Fruit fly (Drosophila melanogaster) whole organism, pupa: ENCODE measurements around the gene CG12984.

Experiments
- CG10348 ChIP-seq: fragments of 200-800 bp; sonication (Bioruptor generic); IDR thresholded peaks from 2 replicates; pipeline ENCODE4 v1.3.6; 2022; ENCODE audit warnings: missing biosample characterization, missing genetic modification characterization
- CG12605 ChIP-seq: fragments of 200-800 bp; sonication (Bioruptor generic); IDR thresholded peaks from 2 replicates; pipeline ENCODE4 v1.3.6; 2022; ENCODE audit warnings: missing biosample characterization, missing genetic modification characterization
- CG13204 ChIP-seq: fragments of 200-800 bp; sonication (Bioruptor generic); optimal IDR thresholded peaks from 2 replicates; lab custom pipeline; 2018; ENCODE audit warnings: missing biosample characterization, mild to moderate bottlenecking, missing genetic modification characterization, moderate library complexity
- CG14655 ChIP-seq: fragments of 200-800 bp; sonication (Bioruptor generic); optimal IDR thresholded peaks from 3 replicates; lab custom pipeline; 2017; ENCODE audit warnings: mild to moderate bottlenecking, missing biosample characterization, missing genetic modification reagents, missing genetic modification characterization
- CG15710 ChIP-seq: fragments of 200-800 bp; sonication (Bioruptor generic); optimal IDR thresholded peaks from 2 replicates; lab custom pipeline; 2018; ENCODE audit warnings: missing biosample characterization, mild to moderate bottlenecking, missing genetic modification characterization, moderate library complexity
- CG17806 ChIP-seq: fragments of 200-800 bp; sonication (Bioruptor generic); optimal IDR thresholded peaks from 2 replicates; lab custom pipeline; 2018; ENCODE audit warnings: missing biosample characterization, mild to moderate bottlenecking, missing genetic modification characterization, moderate library complexity
- CG32121 ChIP-seq: fragments of 200-800 bp; sonication (Bioruptor generic); IDR thresholded peaks from 2 replicates; pipeline ENCODE4 v1.3.6; 2022; ENCODE audit warnings: missing biosample characterization, missing genetic modification characterization
- CG34367 ChIP-seq: fragments of 200-800 bp; sonication (Bioruptor generic); optimal IDR thresholded peaks from 2 replicates; lab custom pipeline; 2018; ENCODE audit warnings: missing biosample characterization, mild to moderate bottlenecking, missing genetic modification characterization
- CG4496 ChIP-seq: fragments of 200-800 bp; sonication (Bioruptor generic); IDR thresholded peaks from 3 replicates; pipeline ENCODE4 v1.3.6; 2022; ENCODE audit warnings: missing biosample characterization, missing genetic modification characterization
- CG8159 ChIP-seq: fragments of 200-800 bp; sonication (Bioruptor generic); optimal IDR thresholded peaks from 3 replicates; lab custom pipeline; 2018; ENCODE audit warnings: missing biosample characterization, mild to moderate bottlenecking, missing genetic modification characterization, moderate library complexity
- CG8301 ChIP-seq: fragments of 200-800 bp; sonication (Bioruptor generic); optimal IDR thresholded peaks from 2 replicates; lab custom pipeline; 2018; ENCODE audit warnings: missing biosample characterization, mild to moderate bottlenecking, missing genetic modification characterization
- CG9948 ChIP-seq: fragments of 200-800 bp; sonication (Bioruptor generic); optimal IDR thresholded peaks from 2 replicates; lab custom pipeline; 2018; ENCODE audit warnings: missing biosample characterization, mild to moderate bottlenecking, missing genetic modification characterization, moderate library complexity
- D1 ChIP-seq: fragments of 200-800 bp; sonication (Bioruptor generic); optimal IDR thresholded peaks from 2 replicates; lab custom pipeline; 2018; ENCODE audit warnings: missing biosample characterization, mild to moderate bottlenecking, missing genetic modification characterization, moderate library complexity
- EcR ChIP-seq: fragments of 200-800 bp; sonication (Bioruptor generic); optimal IDR thresholded peaks from 3 replicates; lab custom pipeline; 2019; ENCODE audit warnings: missing biosample characterization, missing genetic modification characterization, mild to moderate bottlenecking, moderate library complexity, missing genetic modification reagents
- Ets98B ChIP-seq: fragments of 200-800 bp; sonication (Bioruptor generic); IDR thresholded peaks from 2 replicates; pipeline ENCODE4 v1.3.6; 2022; ENCODE audit warnings: missing biosample characterization, missing genetic modification characterization
- Pif1A ChIP-seq: fragments of 200-800 bp; sonication (Bioruptor generic); optimal IDR thresholded peaks from 3 replicates; lab custom pipeline; 2016; ENCODE audit warnings: missing biosample characterization, missing genetic modification characterization
- Pif1B ChIP-seq: fragments of 200-800 bp; sonication (Bioruptor generic); optimal IDR thresholded peaks from 3 replicates; lab custom pipeline; 2016; ENCODE audit warnings: missing biosample characterization, missing genetic modification characterization
- Snoo ChIP-seq: fragments of 200-800 bp; sonication (Bioruptor generic); optimal IDR thresholded peaks from 3 replicates; lab custom pipeline; 2017; ENCODE audit warnings: missing biosample characterization, mild to moderate bottlenecking, missing genetic modification characterization, inconsistent platforms
- fd96Ca ChIP-seq: fragments of 200-800 bp; sonication (Bioruptor generic); IDR thresholded peaks from 3 replicates; pipeline ENCODE4 v1.3.6; 2022; ENCODE audit warnings: missing biosample characterization, missing genetic modification characterization
- gl ChIP-seq: fragments of 200-800 bp; sonication (Bioruptor generic); optimal IDR thresholded peaks from 2 replicates; lab custom pipeline; 2018; ENCODE audit warnings: missing biosample characterization, mild to moderate bottlenecking, missing genetic modification characterization
- rn ChIP-seq: fragments of 200-800 bp; sonication (Bioruptor generic); IDR thresholded peaks from 2 replicates; pipeline ENCODE4 v1.3.6; 2022; ENCODE audit warnings: missing biosample characterization, missing genetic modification characterization

Gene CG12984

dm6 chr3L:20961286-20961685 lies 30.2 kb upstream of the CG12984 start, which contains the start of gene CG11037:
Gene CG11037 (minus strand): TSS chr3L:20961386.
- TF ChIP-seq D1, result no peak
- TF ChIP-seq CG12605, result no peak
- no peak for TF ChIP-seq CG32121
- TF ChIP-seq CG9948, result no peak
- no peak for TF ChIP-seq CG34367 (tag; lab: Kevin White, UChicago)

- TF ChIP-seq CG9948, result no peak
- TF ChIP-seq CG17806 (tag; lab: Kevin White, UChicago), result no peak
- no peak for TF ChIP-seq EcR
- TF ChIP-seq CG12605, result no peak
These were observed 29.0 kb upstream of the CG12984 start, which contains the start of gene CG10587 for dm6 chr3L:20962455-20962854. Gene CG10587 (minus strand): TSS chr3L:20962555.

- no peak for TF ChIP-seq Pif1A (GFP tag; lab: Kevin White, UChicago)
- TF ChIP-seq CG12605, result no peak
- no peak for TF ChIP-seq CG9948
- TF ChIP-seq Pif1B (GFP tag; lab: Kevin White, UChicago), result no peak
- TF ChIP-seq CG14655 (GFP tag; lab: Kevin White, UChicago), result no peak
- no peak for TF ChIP-seq EcR
- TF ChIP-seq D1, result no peak
- TF ChIP-seq rn (GFP tag; lab: Robert Waterston, UW), result no peak
- TF ChIP-seq gl (tag; lab: Kevin White, UChicago), result no peak
- no peak for TF ChIP-seq fd96Ca (GFP tag; lab: Robert Waterston, UW)
- TF ChIP-seq CG13204 (GFP tag; lab: Kevin White, UChicago), result no peak
- no peak for TF ChIP-seq CG10348 (GFP tag; lab: Robert Waterston, UW)
- TF ChIP-seq CG34367 (tag; lab: Kevin White, UChicago), result no peak
These were observed 24.8 kb upstream of the CG12984 start, which contains the start of gene CG12983 for dm6 chr3L:20966662-20967061. Gene CG12983 (minus strand): TSS chr3L:20966762.

dm6 chr3L:20970563-20970962 lies 20.9 kb upstream of the CG12984 start, which contains the start of gene CG33287:
Gene CG33287 (minus strand): TSS chr3L:20970663.
- no peak for TF ChIP-seq CG8301 (tag; lab: Kevin White, UChicago)
- no peak for TF ChIP-seq CG17806 (tag; lab: Kevin White, UChicago)
- TF ChIP-seq Ets98B (GFP tag; lab: Robert Waterston, UW), result no peak
- no peak for TF ChIP-seq CG13204 (GFP tag; lab: Kevin White, UChicago)
- no peak for TF ChIP-seq CG14655 (GFP tag; lab: Kevin White, UChicago)
- TF ChIP-seq, all 21 proteins: peak for 0

- no peak for TF ChIP-seq CG4496
- TF ChIP-seq CG9948, result no peak
- no peak for TF ChIP-seq CG13204 (GFP tag; lab: Kevin White, UChicago)
- TF ChIP-seq CG14655 (GFP tag; lab: Kevin White, UChicago), result no peak
- TF ChIP-seq CG8159 (tag; lab: Kevin White, UChicago), result no peak
- TF ChIP-seq Pif1A (GFP tag; lab: Kevin White, UChicago), result no peak
- TF ChIP-seq Snoo, result no peak
- no peak for TF ChIP-seq CG8301 (tag; lab: Kevin White, UChicago)
These were observed 16.9 kb upstream of the CG12984 start, which contains the start of gene CG33286 for dm6 chr3L:20974600-20974999. Gene CG33286 (minus strand): TSS chr3L:20974700.

- TF ChIP-seq CG8159 (tag; lab: Kevin White, UChicago) (no peak), Snoo (no peak), Pif1A (GFP tag; lab: Kevin White, UChicago) (no peak), CG14655 (GFP tag; lab: Kevin White, UChicago) (no peak), CG32121 (no peak), CG9948 (no peak), CG12605 (no peak), CG34367 (tag; lab: Kevin White, UChicago) (no peak), EcR (no peak), Ets98B (GFP tag; lab: Robert Waterston, UW) (no peak), gl (tag; lab: Kevin White, UChicago) (no peak), CG8301 (tag; lab: Kevin White, UChicago) (no peak)
These were observed 15.1 kb upstream of the CG12984 start for dm6 chr3L:20976383-20976782.

- TF ChIP-seq CG12605, result no peak
- TF ChIP-seq CG14655 (GFP tag; lab: Kevin White, UChicago), result no peak
- TF ChIP-seq CG10348 (GFP tag; lab: Robert Waterston, UW), result no peak
- TF ChIP-seq D1, result no peak
- TF ChIP-seq fd96Ca (GFP tag; lab: Robert Waterston, UW), result no peak
- TF ChIP-seq CG32121, result no peak
- no peak for TF ChIP-seq Pif1A (GFP tag; lab: Kevin White, UChicago)
- no peak for TF ChIP-seq Snoo
- no peak for TF ChIP-seq CG8301 (tag; lab: Kevin White, UChicago)
- TF ChIP-seq gl (tag; lab: Kevin White, UChicago), result no peak
- TF ChIP-seq CG9948, result no peak
- no peak for TF ChIP-seq CG15710
- no peak for TF ChIP-seq CG4496
- TF ChIP-seq Ets98B (GFP tag; lab: Robert Waterston, UW), result no peak
- no peak for TF ChIP-seq CG13204 (GFP tag; lab: Kevin White, UChicago)
- no peak for TF ChIP-seq Pif1B (GFP tag; lab: Kevin White, UChicago)
- TF ChIP-seq CG17806 (tag; lab: Kevin White, UChicago), result no peak
- no peak for TF ChIP-seq CG34367 (tag; lab: Kevin White, UChicago)
These were observed 14.3 kb upstream of the CG12984 start for dm6 chr3L:20976967-20977720.
